Fruit fly (Drosophila melanogaster): ENCODE data around the gene Ubc6.

Ubc6 gene

DNA sequence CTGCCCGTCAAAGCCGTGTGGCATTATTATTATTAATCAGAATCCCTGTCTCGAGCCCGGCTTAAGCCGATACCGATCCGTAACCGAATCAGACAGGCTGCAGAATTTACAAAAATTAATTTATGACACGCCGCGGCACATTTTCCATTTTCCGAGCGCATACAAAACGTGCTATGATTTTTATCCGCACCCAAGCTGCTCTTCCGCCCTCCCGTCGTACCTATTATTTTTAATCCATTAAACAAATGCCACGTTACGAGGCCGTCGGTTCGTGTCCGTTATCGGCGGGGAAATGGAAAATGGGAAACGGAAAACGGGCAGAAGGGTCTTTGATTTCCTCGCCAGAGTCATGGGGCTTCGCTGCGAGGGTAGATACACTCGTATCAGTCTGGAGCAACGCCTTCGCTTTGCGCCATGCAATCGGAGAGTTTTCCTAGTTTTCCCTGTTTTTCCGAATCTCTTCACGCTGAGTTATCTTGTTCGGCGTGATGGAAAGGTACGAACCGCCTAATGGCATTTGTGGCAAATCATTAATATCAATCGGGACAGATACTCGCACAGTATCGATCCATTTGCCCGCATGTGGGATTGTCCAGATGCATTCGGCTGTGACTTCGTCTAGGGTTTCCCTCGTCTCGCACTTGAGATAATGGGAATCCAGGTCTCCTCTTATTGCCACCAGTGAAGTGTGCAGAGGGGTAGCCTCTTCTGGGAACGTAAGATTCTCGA is 27.8 kb upstream of the Ubc6 start:
- TF ChIP-seq CG1621 (tag; optimal IDR thresholded peaks at IDR 0.05) (no peak), CG16779 (tag; optimal IDR thresholded peaks at IDR 0.05) (no peak), Eip75B (GFP tag; optimal IDR thresholded peaks at IDR 0.05) (no peak), pdm3 (GFP tag; optimal IDR thresholded peaks at IDR 0.05) (no peak), CG32006 (GFP tag; optimal IDR thresholded peaks at IDR 0.05) (no peak), esn (GFP tag; optimal IDR thresholded peaks at IDR 0.05) (no peak), Ets96B (tag; optimal IDR thresholded peaks at IDR 0.05) (no peak), OdsH (GFP tag; optimal IDR thresholded peaks at IDR 0.05) (no peak), cyc (GFP tag; optimal IDR thresholded peaks at IDR 0.05) (no peak), CG6854 (GFP tag; optimal IDR thresholded peaks at IDR 0.05) (no peak), vri (GFP tag; optimal IDR thresholded peaks at IDR 0.05) (no peak), CG15336 (GFP tag; IDR thresholded peaks at IDR 0.05) (no peak), Sox102F (GFP tag; optimal IDR thresholded peaks at IDR 0.05) (no peak), achi (GFP tag; optimal IDR thresholded peaks at IDR 0.05) (no peak), CG34406 (GFP tag; optimal IDR thresholded peaks at IDR 0.05) (no peak), Blimp-1 (GFP tag; optimal IDR thresholded peaks at IDR 0.05) (no peak)

DNA sequence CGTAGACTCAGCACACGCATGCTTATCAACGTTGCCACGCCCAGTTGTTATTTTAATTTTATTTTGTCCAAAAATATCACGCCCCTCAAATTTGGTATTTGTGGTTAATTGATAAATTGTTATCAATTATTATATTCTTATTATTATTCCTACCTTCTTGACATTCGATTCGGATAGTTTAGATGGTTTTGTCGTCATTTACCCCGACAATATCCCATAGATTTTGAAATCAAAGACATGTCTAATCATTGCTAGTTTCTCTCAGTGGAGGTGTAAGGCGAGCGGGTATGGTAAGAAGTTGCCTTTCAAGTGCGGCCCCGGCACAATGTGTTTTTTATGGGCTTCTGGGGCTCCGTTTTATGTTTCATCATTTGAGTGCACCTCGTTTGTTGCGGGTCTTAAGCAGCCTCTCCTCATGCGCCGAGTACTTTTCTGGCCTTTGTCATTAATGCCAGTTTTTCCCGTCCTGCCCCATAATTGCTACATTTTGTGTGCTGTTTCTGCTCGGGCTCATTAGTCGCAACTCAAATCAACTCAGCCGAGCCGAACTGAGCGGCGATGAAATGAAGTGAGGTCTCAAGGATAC is 26.8 kb upstream of the Ubc6 start:
- no peak for TF ChIP-seq Ets96B (tag; optimal IDR thresholded peaks at IDR 0.05)
- peak; percentile 65 for TF ChIP-seq svp (GFP tag)
- TF ChIP-seq CG10669 (GFP tag; optimal IDR thresholded peaks at IDR 0.05), result peak; percentile 23
- no peak for TF ChIP-seq Ets21C (GFP tag; optimal IDR thresholded peaks at IDR 0.05)
- TF ChIP-seq CG32006 (GFP tag; optimal IDR thresholded peaks at IDR 0.05), result peak; percentile 10
- peak; percentile 4 for TF ChIP-seq CG6854 (GFP tag; optimal IDR thresholded peaks at IDR 0.05)
- TF ChIP-seq Met (GFP tag; optimal IDR thresholded peaks at IDR 0.05), result peak; percentile 46
- TF ChIP-seq Sox102F (GFP tag; optimal IDR thresholded peaks at IDR 0.05), result peak; percentile 27
- no peak for TF ChIP-seq Smox (GFP tag; optimal IDR thresholded peaks at IDR 0.05)
- TF ChIP-seq Hr4 (GFP tag; optimal IDR thresholded peaks at IDR 0.05), result no peak
- no peak for TF ChIP-seq CG15336 (GFP tag; IDR thresholded peaks at IDR 0.05)
- TF ChIP-seq CG8119 (GFP tag; IDR thresholded peaks at IDR 0.05), result no peak
- TF ChIP-seq CG10631 (GFP tag; optimal IDR thresholded peaks at IDR 0.05), result peak; percentile 4
- TF ChIP-seq achi (GFP tag; optimal IDR thresholded peaks at IDR 0.05), result no peak
- no peak for TF ChIP-seq CG4318 (GFP tag; optimal IDR thresholded peaks at IDR 0.05)
- no peak for TF ChIP-seq CG31627 (GFP tag; optimal IDR thresholded peaks at IDR 0.05)
- no peak for TF ChIP-seq CG6276 (GFP tag; optimal IDR thresholded peaks at IDR 0.05)
- TF ChIP-seq dsx (GFP tag; optimal IDR thresholded peaks at IDR 0.05; ENCODE audit: poor library complexity, severe bottlenecking), result peak; percentile 57
- peak; percentile 53 for TF ChIP-seq Eip78C (GFP tag)
- 0 out of 3 replicates have a peak, but pooled peaks have one; percentile 9 for TF ChIP-seq CG6163 (GFP tag; IDR thresholded peaks at IDR 0.05)
- peak; percentile 5 for TF ChIP-seq CG3919 (GFP tag; optimal IDR thresholded peaks at IDR 0.05)
- TF ChIP-seq acj6 (GFP tag; optimal IDR thresholded peaks at IDR 0.05), result peak; percentile 9
- no peak for TF ChIP-seq spab (GFP tag; optimal IDR thresholded peaks at IDR 0.05)
- no peak for TF ChIP-seq CG16779 (tag; optimal IDR thresholded peaks at IDR 0.05)
- peak; percentile 4 for TF ChIP-seq OdsH (GFP tag; optimal IDR thresholded peaks at IDR 0.05)
- no peak for TF ChIP-seq fd59A (GFP tag; optimal IDR thresholded peaks at IDR 0.05)
- TF ChIP-seq CG3032 (tag; optimal IDR thresholded peaks at IDR 0.05), result peak; percentile 40
- TF ChIP-seq Eip75B (GFP tag; optimal IDR thresholded peaks at IDR 0.05), result peak; percentile 13
- no peak for TF ChIP-seq fkh (GFP tag; optimal IDR thresholded peaks at IDR 0.05)
- peak; percentile 9 for TF ChIP-seq esn (GFP tag; optimal IDR thresholded peaks at IDR 0.05)
- no peak for TF ChIP-seq salr (GFP tag; optimal IDR thresholded peaks at IDR 0.05)
